Worm (Caenorhabditis elegans) whole organism, L2 larva: Measurements from ENCODE around the gene F59D6.1.

ENCODE experiments used
- Y55F3AM.14 ChIP-seq: fragments of 200-800 bp; sonication (Bioruptor generic); optimal IDR thresholded peaks from 2 replicates; lab custom pipeline; 2018; ENCODE audit warnings: mild to moderate bottlenecking, missing genetic modification characterization, missing compliant biosample characterization
- ZK546.5 ChIP-seq: sonication (generic microtip); optimal IDR thresholded peaks from 2 replicates; lab custom pipeline; 2017; ENCODE audit warnings: missing biosample characterization, missing genetic modification characterization
- aly-2 ChIP-seq: fragments of 150-350 bp; optimal IDR thresholded peaks from 2 replicates; lab custom pipeline; 2014; ENCODE audit warnings: missing biosample characterization, missing genetic modification characterization
- egl-27 ChIP-seq: sonication (generic microtip); optimal IDR thresholded peaks from 3 replicates; lab custom pipeline; 2017; ENCODE audit warnings: missing biosample characterization, missing genetic modification reagents, missing genetic modification characterization
- elt-3 ChIP-seq: sonication (generic microtip); optimal IDR thresholded peaks from 2 replicates; lab custom pipeline; 2017; ENCODE audit warnings: missing biosample characterization, missing genetic modification characterization
- lin-39 ChIP-seq: fragments of 150-350 bp; optimal IDR thresholded peaks from 2 replicates; lab custom pipeline; 2014; ENCODE audit warnings: missing biosample characterization, missing genetic modification reagents, missing genetic modification characterization
- mdl-1 ChIP-seq, 2 experiments: fragments of 150-350 bp in 1 of 2; sonication (generic microtip) in 1 of 2; optimal IDR thresholded peaks; 2 replicates each; lab custom pipeline; 2017; ENCODE audit warnings: missing biosample characterization in 2 of 2, missing genetic modification characterization in 2 of 2
- nhr-11 ChIP-seq: fragments of 150-350 bp; optimal IDR thresholded peaks from 2 replicates; lab custom pipeline; 2014; ENCODE audit warnings: missing biosample characterization, missing genetic modification characterization
- nhr-25 ChIP-seq: fragments of 150-350 bp; sonication (generic microtip); optimal IDR thresholded peaks from 3 replicates; lab custom pipeline; 2014; ENCODE audit warnings: missing biosample characterization, missing genetic modification characterization
- unc-62 ChIP-seq: fragments of 150-350 bp; optimal IDR thresholded peaks from 2 replicates; lab custom pipeline; 2014; ENCODE audit warnings: missing biosample characterization, missing genetic modification reagents, missing genetic modification characterization
- ztf-11 ChIP-seq: sonication (generic microtip); optimal IDR thresholded peaks from 2 replicates; lab custom pipeline; 2017; ENCODE audit warnings: missing biosample characterization, missing genetic modification characterization

- no peak for TF ChIP-seq Y55F3AM.14
- TF ChIP-seq ZK546.5 (tag; lab: Kevin White, UChicago), result no peak
- TF ChIP-seq aly-2, result no peak
- TF ChIP-seq unc-62 (GFP tag; lab: Kevin White, UChicago), result no peak
- no peak for TF ChIP-seq lin-39 (tag; lab: Kevin White, UChicago)
- no peak for TF ChIP-seq nhr-25 (tag; lab: Kevin White, UChicago)
- no peak for TF ChIP-seq egl-27
- no peak for TF ChIP-seq nhr-11 (tag; lab: Kevin White, UChicago)
- TF ChIP-seq mdl-1 (tag; optimal IDR thresholded peaks at IDR 0.05; lab: Kevin White, UChicago), result no peak
- no peak for TF ChIP-seq elt-3
- no peak for TF ChIP-seq ztf-11
Measured at ce11 chrV:3034236-3034635, 10.7 kb upstream of the F59D6.1 start, which contains the start of gene srw-8.
